Comparison of ENCODE assay signal across 4 worm cellular contexts in genomic region chrII:8740326-8740949, ce11.
TF ChIP-seq lines count a peak whose summit lies in the region.

No protein-coding gene starts in this region.

TF ChIP-seq in whole organism, L1 larva, 84 proteins besides CTCF, POLR2A, EP300 and RAD21 (continued from another document and continues in another):
- TF ChIP-seq C34B4.2 (tag; optimal IDR thresholded peaks at IDR 0.05; lab: Kevin White, UChicago) (no peak), unc-62 (GFP tag; optimal IDR thresholded peaks at IDR 0.05; lab: Kevin White, UChicago) (no peak), fkh-4 (tag; optimal IDR thresholded peaks at IDR 0.05; lab: Kevin White, UChicago; ENCODE audit: borderline replicate concordance) (no peak), ceh-82 (tag; optimal IDR thresholded peaks at IDR 0.05; lab: Kevin White, UChicago) (no peak), unc-98 (GFP tag; IDR thresholded peaks at IDR 0.05; lab: Robert Waterston, UW) (no peak), aha-1 (tag; optimal IDR thresholded peaks at IDR 0.05; lab: Kevin White, UChicago) (peak; percentile 46), lin-14 (GFP tag; optimal IDR thresholded peaks at IDR 0.05; lab: Kevin White, UChicago) (peak; percentile 80), nhr-77 (tag; optimal IDR thresholded peaks at IDR 0.05; lab: Kevin White, UChicago) (no peak), alr-1 (tag; optimal IDR thresholded peaks at IDR 0.05; lab: Kevin White, UChicago; ENCODE audit: borderline replicate concordance) (no peak), mef-2 (tag; optimal IDR thresholded peaks at IDR 0.05; lab: Kevin White, UChicago) (no peak), pax-3 (tag; optimal IDR thresholded peaks at IDR 0.05; lab: Kevin White, UChicago) (no peak), nhr-19 (GFP tag; conservative IDR thresholded peaks at IDR 0.05; lab: Robert Waterston, UW) (peak; percentile 77), unc-86 (tag; optimal IDR thresholded peaks at IDR 0.05; lab: Kevin White, UChicago) (no peak), lin-35 (GFP tag; optimal IDR thresholded peaks at IDR 0.05; lab: Kevin White, UChicago) (peak in 1 of 2 experiments; percentile 40), aly-2 (tag; optimal IDR thresholded peaks at IDR 0.05; lab: Kevin White, UChicago) (no peak), mep-1 (tag; optimal IDR thresholded peaks at IDR 0.05; lab: Kevin White, UChicago) (no peak), ets-5 (GFP tag; IDR thresholded peaks at IDR 0.05; lab: Robert Waterston, UW) (no peak), nhr-47 (tag; optimal IDR thresholded peaks at IDR 0.05; lab: Kevin White, UChicago) (peak; percentile 45), zip-4 (GFP tag; optimal IDR thresholded peaks at IDR 0.05; lab: Kevin White, UChicago) (no peak), elt-2 (tag; optimal IDR thresholded peaks at IDR 0.05; lab: Kevin White, UChicago) (peak; percentile 93), tbx-2 (tag; optimal IDR thresholded peaks at IDR 0.05; lab: Kevin White, UChicago) (peak; percentile 65), egl-27 (tag; optimal IDR thresholded peaks at IDR 0.05; lab: Kevin White, UChicago) (peak in 1 of 2 experiments; percentile 19), F16B12.6 (tag; optimal IDR thresholded peaks at IDR 0.05; lab: Kevin White, UChicago) (no peak), pqm-1 (tag; optimal IDR thresholded peaks at IDR 0.05; lab: Kevin White, UChicago) (peak; percentile 63), elt-3 (tag; optimal IDR thresholded peaks at IDR 0.05; lab: Kevin White, UChicago) (peak; percentile 77 to 97 (median 95)), lin-15B (tag; optimal IDR thresholded peaks at IDR 0.05; lab: Kevin White, UChicago) (no peak), unc-130 (tag; optimal IDR thresholded peaks at IDR 0.05; lab: Kevin White, UChicago) (peak; percentile 23), efl-1 (optimal IDR thresholded peaks at IDR 0.05; lab: Kevin White, UChicago) (peak in 1 of 2 experiments; percentile 15), efl-1 (GFP tag; optimal IDR thresholded peaks at IDR 0.05 in 1 of 2; lab: Kevin White, UChicago) (peak in 1 of 2 experiments; percentile 89), lin-13 (GFP tag; optimal IDR thresholded peaks at IDR 0.05; lab: Kevin White, UChicago) (no peak), ztf-4 (tag; optimal IDR thresholded peaks at IDR 0.05; lab: Kevin White, UChicago) (no peak), xbp-1 (tag; optimal IDR thresholded peaks at IDR 0.05; lab: Kevin White, UChicago) (no peak), nhr-84 (tag; optimal IDR thresholded peaks at IDR 0.05; lab: Kevin White, UChicago) (no peak)

TF ChIP-seq in whole organism, L2 larva, 48 proteins besides CTCF, POLR2A, EP300 and RAD21 (continued from another document):
- TF ChIP-seq nhr-129 (tag; optimal IDR thresholded peaks at IDR 0.05; lab: Kevin White, UChicago) (peak; percentile 41), ceh-82 (tag; optimal IDR thresholded peaks at IDR 0.05; lab: Kevin White, UChicago) (no peak), peb-1 (tag; optimal IDR thresholded peaks at IDR 0.05; lab: Kevin White, UChicago) (no peak), unc-62 (GFP tag; optimal IDR thresholded peaks at IDR 0.05; lab: Kevin White, UChicago) (no peak), unc-39 (tag; optimal IDR thresholded peaks at IDR 0.05; lab: Kevin White, UChicago) (no peak), aly-2 (tag; optimal IDR thresholded peaks at IDR 0.05; lab: Kevin White, UChicago) (no peak), lsy-2 (tag; optimal IDR thresholded peaks at IDR 0.05; lab: Kevin White, UChicago) (peak in 1 of 2 experiments; percentile 40), ZK546.5 (tag; optimal IDR thresholded peaks at IDR 0.05; lab: Kevin White, UChicago) (no peak), lin-13 (GFP tag; optimal IDR thresholded peaks at IDR 0.05; lab: Kevin White, UChicago) (peak; percentile 5), sma-9 (GFP tag; optimal IDR thresholded peaks at IDR 0.05; lab: Kevin White, UChicago) (peak; percentile 99), sma-9 (tag; optimal IDR thresholded peaks at IDR 0.05; lab: Kevin White, UChicago) (no peak), F13H6.1 (tag; optimal IDR thresholded peaks at IDR 0.05; lab: Kevin White, UChicago) (peak; percentile 42), lin-11 (tag; optimal IDR thresholded peaks at IDR 0.05; lab: Kevin White, UChicago) (no peak), nhr-6 (tag; optimal IDR thresholded peaks at IDR 0.05; lab: Kevin White, UChicago) (peak; percentile 34), ama-1 (optimal IDR thresholded peaks at IDR 0.05; lab: Kevin White, UChicago) (no peak), alr-1 (tag; optimal IDR thresholded peaks at IDR 0.05; lab: Kevin White, UChicago) (no peak), nhr-77 (tag; optimal IDR thresholded peaks at IDR 0.05; lab: Kevin White, UChicago) (no peak), fos-1 (tag; optimal IDR thresholded peaks at IDR 0.05; lab: Kevin White, UChicago) (peak; percentile 77), nhr-23 (tag; optimal IDR thresholded peaks at IDR 0.05; lab: Kevin White, UChicago) (no peak), ceh-16 (tag; optimal IDR thresholded peaks at IDR 0.05; lab: Kevin White, UChicago) (no peak), nhr-21 (tag; optimal IDR thresholded peaks at IDR 0.05; lab: Kevin White, UChicago) (peak; percentile 63), zag-1 (tag; optimal IDR thresholded peaks at IDR 0.05; lab: Kevin White, UChicago) (no peak), lin-39 (tag; optimal IDR thresholded peaks at IDR 0.05; lab: Kevin White, UChicago) (no peak), nhr-237 (tag; optimal IDR thresholded peaks at IDR 0.05; lab: Kevin White, UChicago) (no peak), dmd-4 (tag; optimal IDR thresholded peaks at IDR 0.05; lab: Kevin White, UChicago) (no peak), mbf-1 (tag; optimal IDR thresholded peaks at IDR 0.05; lab: Kevin White, UChicago) (no peak), gmeb-1 (tag; optimal IDR thresholded peaks at IDR 0.05; lab: Kevin White, UChicago) (peak; percentile 14), ztf-11 (tag; optimal IDR thresholded peaks at IDR 0.05; lab: Kevin White, UChicago) (no peak), ztf-4 (tag; optimal IDR thresholded peaks at IDR 0.05; lab: Kevin White, UChicago) (no peak), Y55F3AM.14 (GFP tag; optimal IDR thresholded peaks at IDR 0.05; lab: Kevin White, UChicago) (peak; percentile 46), C34F6.9 (tag; optimal IDR thresholded peaks at IDR 0.05; lab: Kevin White, UChicago) (no peak), elt-1 (tag; optimal IDR thresholded peaks at IDR 0.05; lab: Kevin White, UChicago) (no peak), nhr-25 (tag; optimal IDR thresholded peaks at IDR 0.05; lab: Kevin White, UChicago) (peak; percentile 77), crh-2 (tag; optimal IDR thresholded peaks at IDR 0.05; lab: Kevin White, UChicago) (peak; percentile 79), skn-1 (tag; optimal IDR thresholded peaks at IDR 0.05; lab: Kevin White, UChicago) (no peak)

TF ChIP-seq in whole organism, L3 larva, 47 proteins besides CTCF, POLR2A, EP300 and RAD21 (continued from another document):
- TF ChIP-seq ceh-9 (tag; optimal IDR thresholded peaks at IDR 0.05; lab: Kevin White, UChicago) (no peak), zag-1 (tag; optimal IDR thresholded peaks at IDR 0.05; lab: Kevin White, UChicago) (no peak), ztf-4 (tag; optimal IDR thresholded peaks at IDR 0.05; lab: Kevin White, UChicago) (no peak), nhr-237 (tag; optimal IDR thresholded peaks at IDR 0.05; lab: Kevin White, UChicago) (no peak), egl-27 (tag; optimal IDR thresholded peaks at IDR 0.05; lab: Kevin White, UChicago) (no peak), nhr-11 (tag; optimal IDR thresholded peaks at IDR 0.05; lab: Kevin White, UChicago) (no peak), nhr-28 (tag; optimal IDR thresholded peaks at IDR 0.05; lab: Kevin White, UChicago) (no peak), nhr-23 (tag; optimal IDR thresholded peaks at IDR 0.05; lab: Kevin White, UChicago) (peak; percentile 51), elt-3 (tag; optimal IDR thresholded peaks at IDR 0.05; lab: Kevin White, UChicago) (peak; percentile 42 to 91 (median 87)), nhr-77 (tag; optimal IDR thresholded peaks at IDR 0.05; lab: Kevin White, UChicago) (no peak), nhr-76 (tag; optimal IDR thresholded peaks at IDR 0.05; lab: Kevin White, UChicago) (no peak), mdl-1 (tag; optimal IDR thresholded peaks at IDR 0.05; lab: Kevin White, UChicago) (peak; percentile 39), ceh-16 (tag; optimal IDR thresholded peaks at IDR 0.05; lab: Kevin White, UChicago) (no peak), ceh-28 (tag; optimal IDR thresholded peaks at IDR 0.05; lab: Kevin White, UChicago) (no peak), pqm-1 (tag; optimal IDR thresholded peaks at IDR 0.05; lab: Kevin White, UChicago) (peak; percentile 88), lsy-12 (tag; optimal IDR thresholded peaks at IDR 0.05; lab: Kevin White, UChicago) (no peak), aly-2 (tag; optimal IDR thresholded peaks at IDR 0.05; lab: Kevin White, UChicago) (no peak), pha-4 (tag; optimal IDR thresholded peaks at IDR 0.05; lab: Kevin White, UChicago) (no peak), unc-39 (tag; optimal IDR thresholded peaks at IDR 0.05; lab: Kevin White, UChicago) (no peak), elt-1 (tag; optimal IDR thresholded peaks at IDR 0.05; lab: Kevin White, UChicago) (no peak), ztf-11 (tag; optimal IDR thresholded peaks at IDR 0.05; lab: Kevin White, UChicago) (no peak), egl-5 (tag; optimal IDR thresholded peaks at IDR 0.05; lab: Kevin White, UChicago) (no peak), fkh-2 (tag; optimal IDR thresholded peaks at IDR 0.05; lab: Kevin White, UChicago) (no peak), nhr-43 (tag; optimal IDR thresholded peaks at IDR 0.05; lab: Kevin White, UChicago; ENCODE audit: poor library complexity, severe bottlenecking) (peak; percentile 65), nhr-25 (tag; optimal IDR thresholded peaks at IDR 0.05; lab: Kevin White, UChicago) (peak; percentile 6), ZK546.5 (tag; optimal IDR thresholded peaks at IDR 0.05; lab: Kevin White, UChicago) (no peak), snpc-4 (tag; optimal IDR thresholded peaks at IDR 0.05; lab: Kevin White, UChicago) (no peak), skn-1 (tag; optimal IDR thresholded peaks at IDR 0.05; lab: Kevin White, UChicago) (no peak), nhr-12 (tag; optimal IDR thresholded peaks at IDR 0.05; lab: Kevin White, UChicago) (no peak), nfya-1 (tag; optimal IDR thresholded peaks at IDR 0.05; lab: Kevin White, UChicago; ENCODE audit: insufficient read depth) (peak; percentile 17), nhr-67 (tag; optimal IDR thresholded peaks at IDR 0.05; lab: Kevin White, UChicago) (no peak), fos-1 (tag; optimal IDR thresholded peaks at IDR 0.05; lab: Kevin White, UChicago) (peak; percentile 66), eor-1 (tag; optimal IDR thresholded peaks at IDR 0.05; lab: Kevin White, UChicago) (no peak)
TF ChIP-seq in whole organism, L3 larva: peak in this region for 11.

TF ChIP-seq in whole organism, L4 larva, 104 proteins besides CTCF, POLR2A, EP300 and RAD21 (continued from another document):
- TF ChIP-seq Y105C5A.15 (GFP tag; IDR thresholded peaks at IDR 0.05; lab: Robert Waterston, UW) = no peak
- no peak for TF ChIP-seq arid-1 (GFP tag; conservative IDR thresholded peaks at IDR 0.05; lab: Robert Waterston, UW)
- TF ChIP-seq mdt-29 (GFP tag; IDR thresholded peaks at IDR 0.05; lab: Robert Waterston, UW) = peak; percentile 62; the same call in 1 of the 2 replicates
- TF ChIP-seq nhr-42 (GFP tag; IDR thresholded peaks at IDR 0.05; lab: Robert Waterston, UW) = no peak
- peak in 1 of 2 experiments; percentile 42 for TF ChIP-seq lsy-2 (tag; optimal IDR thresholded peaks at IDR 0.05; lab: Kevin White, UChicago)
- TF ChIP-seq lin-13 (GFP tag; optimal IDR thresholded peaks at IDR 0.05; lab: Kevin White, UChicago) = no peak
- TF ChIP-seq gei-8 (GFP tag; optimal IDR thresholded peaks at IDR 0.05; lab: Kevin White, UChicago) = peak; percentile 52
- TF ChIP-seq mdl-1 (tag; optimal IDR thresholded peaks at IDR 0.05; lab: Kevin White, UChicago) = peak; percentile 49 to 82
- no peak for TF ChIP-seq egl-43 (GFP tag; IDR thresholded peaks at IDR 0.05; lab: Robert Waterston, UW)
- TF ChIP-seq aha-1 (tag; lab: Kevin White, UChicago) = peak; percentile 98
- no peak for TF ChIP-seq daf-19 (GFP tag; conservative IDR thresholded peaks at IDR 0.05; lab: Robert Waterston, UW)
- no peak for TF ChIP-seq daf-16 (GFP tag; optimal IDR thresholded peaks at IDR 0.05; lab: Kevin White, UChicago)
- peak; percentile 83 for TF ChIP-seq daf-16 (tag; optimal IDR thresholded peaks at IDR 0.05; lab: Kevin White, UChicago)
- TF ChIP-seq fos-1 (tag; optimal IDR thresholded peaks at IDR 0.05; lab: Kevin White, UChicago) = no peak
- no peak for TF ChIP-seq Y5F2A.4 (GFP tag; optimal IDR thresholded peaks at IDR 0.05; lab: Kevin White, UChicago)
- peak; percentile 71 for TF ChIP-seq nhr-77 (tag; optimal IDR thresholded peaks at IDR 0.05; lab: Kevin White, UChicago)
- TF ChIP-seq nhr-11 (tag; optimal IDR thresholded peaks at IDR 0.05; lab: Kevin White, UChicago) = peak; percentile 14
- TF ChIP-seq saeg-2 (GFP tag; IDR thresholded peaks at IDR 0.05; lab: Robert Waterston, UW) = 0 out of 2 replicates have a peak, but pooled peaks have one; percentile 34
- TF ChIP-seq lin-29 (GFP tag; IDR thresholded peaks at IDR 0.05; lab: Robert Waterston, UW) = no peak
- no peak for TF ChIP-seq lin-38 (GFP tag; IDR thresholded peaks at IDR 0.05; lab: Robert Waterston, UW)
- no peak for TF ChIP-seq zfp-2 (tag; optimal IDR thresholded peaks at IDR 0.05; lab: Kevin White, UChicago)
- TF ChIP-seq nhr-48 (tag; optimal IDR thresholded peaks at IDR 0.05; lab: Kevin White, UChicago) = peak; percentile 94
- TF ChIP-seq mxl-2 (GFP tag; conservative IDR thresholded peaks at IDR 0.05; lab: Robert Waterston, UW) = no peak
- peak; percentile 87 for TF ChIP-seq lin-1 (GFP tag; IDR thresholded peaks at IDR 0.05; lab: Robert Waterston, UW)
- TF ChIP-seq R02D3.7 (tag; optimal IDR thresholded peaks at IDR 0.05; lab: Kevin White, UChicago) = no peak
- peak; percentile 84 for TF ChIP-seq nhr-28 (tag; optimal IDR thresholded peaks at IDR 0.05; lab: Kevin White, UChicago)
- TF ChIP-seq nhr-10 (tag; optimal IDR thresholded peaks at IDR 0.05; lab: Kevin White, UChicago) = peak; percentile 39
- TF ChIP-seq F37D6.2 (tag; optimal IDR thresholded peaks at IDR 0.05; lab: Kevin White, UChicago) = no peak
- no peak for TF ChIP-seq zip-11 (GFP tag; IDR thresholded peaks at IDR 0.05; lab: Robert Waterston, UW)
- TF ChIP-seq hif-1 (tag; optimal IDR thresholded peaks at IDR 0.05; lab: Kevin White, UChicago) = peak; percentile 62 to 96
- peak; percentile 98 for TF ChIP-seq dmd-6 (GFP tag; IDR thresholded peaks at IDR 0.05; lab: Robert Waterston, UW)
- peak; percentile 75 for TF ChIP-seq dve-1 (tag; optimal IDR thresholded peaks at IDR 0.05; lab: Kevin White, UChicago; ENCODE audit: insufficient read depth)
- TF ChIP-seq ceh-20 (GFP tag; IDR thresholded peaks at IDR 0.05; lab: Robert Waterston, UW) = peak; percentile 40; the same call in 1 of the 2 replicates
- no peak for TF ChIP-seq dmd-9 (GFP tag; IDR thresholded peaks at IDR 0.05; lab: Robert Waterston, UW)
- no peak for TF ChIP-seq nhr-41 (GFP tag; IDR thresholded peaks at IDR 0.05; lab: Robert Waterston, UW)
- peak; percentile 67 for TF ChIP-seq hlh-30 (tag; optimal IDR thresholded peaks at IDR 0.05; lab: Kevin White, UChicago; ENCODE audit: insufficient read depth)
- TF ChIP-seq F26F4.8 (GFP tag; conservative IDR thresholded peaks at IDR 0.05; lab: Robert Waterston, UW) = no peak
